Worm (Caenorhabditis elegans): ENCODE results near the gene cnc-5.

cnc-5 gene

DNA sequence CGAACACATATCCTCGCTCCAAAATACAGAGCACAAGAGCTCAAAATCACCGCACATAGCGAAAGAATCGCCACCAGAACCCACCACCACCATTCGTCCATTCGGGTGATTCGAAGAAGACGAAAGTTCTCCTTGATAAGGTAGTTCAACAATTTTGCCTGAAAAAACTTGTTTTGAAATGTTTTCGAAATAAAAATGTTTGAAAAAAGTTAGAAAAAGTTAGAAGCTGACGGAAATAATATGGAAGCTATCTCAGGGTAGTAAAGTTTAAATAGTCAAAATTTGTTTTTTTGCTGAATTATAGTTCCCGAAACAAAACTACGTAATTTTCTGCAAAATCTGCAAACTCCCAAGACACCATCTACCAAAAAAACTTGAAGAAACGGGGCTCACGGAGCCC lies 33.7 kb upstream of the cnc-5 start, which contains the start of gene snt-5 (continued):
- TF ChIP-seq saeg-2 (GFP tag; IDR thresholded peaks at IDR 0.05), result no peak

ce11 chrV:1414615-1415433 lies 30.4 kb upstream of the cnc-5 start:
- TF ChIP-seq tag-97 (GFP tag; IDR thresholded peaks at IDR 0.05), result no peak
- no peak for TF ChIP-seq daf-19 (GFP tag; conservative IDR thresholded peaks at IDR 0.05)
- TF ChIP-seq nhr-25 (tag; optimal IDR thresholded peaks at IDR 0.05; ENCODE audit: borderline replicate concordance, insufficient read depth), result no peak
- peak; percentile 72 for TF ChIP-seq dmd-6 (GFP tag; IDR thresholded peaks at IDR 0.05)
- TF ChIP-seq nhr-76 (tag; optimal IDR thresholded peaks at IDR 0.05), result no peak
- TF ChIP-seq ceh-32 (tag; optimal IDR thresholded peaks at IDR 0.05; ENCODE audit: poor library complexity), result no peak
- no peak for TF ChIP-seq mes-2 (tag; optimal IDR thresholded peaks at IDR 0.05; ENCODE audit: poor library complexity, severe bottlenecking)
- TF ChIP-seq pqm-1 (tag; optimal IDR thresholded peaks at IDR 0.05), result peak; percentile 86
- no peak for TF ChIP-seq zfp-3 (GFP tag; conservative IDR thresholded peaks at IDR 0.05)
- TF ChIP-seq set-16 (GFP tag; IDR thresholded peaks at IDR 0.05), result no peak
- TF ChIP-seq nhr-77 (tag; optimal IDR thresholded peaks at IDR 0.05), result no peak
- TF ChIP-seq daf-16 (GFP tag; optimal IDR thresholded peaks at IDR 0.05), result no peak
- TF ChIP-seq daf-16 (tag; optimal IDR thresholded peaks at IDR 0.05), result peak; percentile 22
- TF ChIP-seq jun-1 (tag; optimal IDR thresholded peaks at IDR 0.05), result no peak
- TF ChIP-seq lin-15B (tag; optimal IDR thresholded peaks at IDR 0.05), result no peak
- TF ChIP-seq hif-1 (tag; optimal IDR thresholded peaks at IDR 0.05), result peak in 1 of 2 experiments; percentile 49
- TF ChIP-seq ceh-20 (GFP tag; IDR thresholded peaks at IDR 0.05), result no peak
- TF ChIP-seq hlh-11 (tag; optimal IDR thresholded peaks at IDR 0.05), result peak; percentile 38
- no peak for TF ChIP-seq F26F4.8 (GFP tag; conservative IDR thresholded peaks at IDR 0.05)
- peak; percentile 27 for TF ChIP-seq dve-1 (tag; optimal IDR thresholded peaks at IDR 0.05; ENCODE audit: insufficient read depth)
- no peak for TF ChIP-seq nhr-41 (GFP tag; IDR thresholded peaks at IDR 0.05)
- TF ChIP-seq zip-11 (GFP tag; IDR thresholded peaks at IDR 0.05), result no peak
- no peak for TF ChIP-seq fkh-10 (GFP tag; optimal IDR thresholded peaks at IDR 0.05)
- TF ChIP-seq dmd-8 (GFP tag; IDR thresholded peaks at IDR 0.05), result no peak
- TF ChIP-seq lin-13 (GFP tag; optimal IDR thresholded peaks at IDR 0.05), result no peak
- TF ChIP-seq aha-1 (tag), result peak; percentile 49
- TF ChIP-seq Y5F2A.4 (GFP tag; optimal IDR thresholded peaks at IDR 0.05), result no peak
- TF ChIP-seq mxl-3 (GFP tag; optimal IDR thresholded peaks at IDR 0.05), result no peak
- TF ChIP-seq nhr-11 (tag; optimal IDR thresholded peaks at IDR 0.05), result no peak
- TF ChIP-seq ceh-28 (tag; optimal IDR thresholded peaks at IDR 0.05), result no peak
- peak; percentile 25 for TF ChIP-seq nhr-28 (tag; optimal IDR thresholded peaks at IDR 0.05)
- TF ChIP-seq unc-39 (tag; optimal IDR thresholded peaks at IDR 0.05), result no peak
- no peak for TF ChIP-seq nhr-111 (GFP tag; optimal IDR thresholded peaks at IDR 0.05)

- no peak for TF ChIP-seq skn-1 (tag; optimal IDR thresholded peaks at IDR 0.05)
- TF ChIP-seq nhr-77 (tag; optimal IDR thresholded peaks at IDR 0.05), result no peak
- TF ChIP-seq aha-1 (tag), result peak; percentile 56
- no peak for TF ChIP-seq lin-15B (tag; optimal IDR thresholded peaks at IDR 0.05)
- TF ChIP-seq unc-39 (tag; optimal IDR thresholded peaks at IDR 0.05), result no peak
- TF ChIP-seq T20F7.1 (GFP tag; optimal IDR thresholded peaks at IDR 0.05), result no peak
- TF ChIP-seq ZK337.2 (GFP tag; IDR thresholded peaks at IDR 0.05), result no peak
- TF ChIP-seq D1046.2 (GFP tag; IDR thresholded peaks at IDR 0.05), result no peak
These were observed 29.0 kb upstream of the cnc-5 start for ce11 chrV:1416154-1416553.

All from whole organism, L4 larva.